Fruit fly (Drosophila melanogaster) whole organism, pupa: ENCODE results near the gene blot.
A peak's percentile ranks its signal among the peaks of the same experiment; 100 is the strongest.

ENCODE experiments used
- CG10348 ChIP-seq: fragments of 200-800 bp; sonication (Bioruptor generic); IDR thresholded peaks from 2 replicates; pipeline ENCODE4 v1.3.6; 2022; ENCODE audit warnings: missing biosample characterization, missing genetic modification characterization
- CG12605 ChIP-seq: fragments of 200-800 bp; sonication (Bioruptor generic); IDR thresholded peaks from 2 replicates; pipeline ENCODE4 v1.3.6; 2022; ENCODE audit warnings: missing biosample characterization, missing genetic modification characterization
- CG13204 ChIP-seq: fragments of 200-800 bp; sonication (Bioruptor generic); optimal IDR thresholded peaks from 2 replicates; lab custom pipeline; 2018; ENCODE audit warnings: missing biosample characterization, mild to moderate bottlenecking, missing genetic modification characterization, moderate library complexity
- CG14655 ChIP-seq: fragments of 200-800 bp; sonication (Bioruptor generic); optimal IDR thresholded peaks from 3 replicates; lab custom pipeline; 2017; ENCODE audit warnings: mild to moderate bottlenecking, missing biosample characterization, missing genetic modification reagents, missing genetic modification characterization
- CG15710 ChIP-seq: fragments of 200-800 bp; sonication (Bioruptor generic); optimal IDR thresholded peaks from 2 replicates; lab custom pipeline; 2018; ENCODE audit warnings: missing biosample characterization, mild to moderate bottlenecking, missing genetic modification characterization, moderate library complexity
- CG17806 ChIP-seq: fragments of 200-800 bp; sonication (Bioruptor generic); optimal IDR thresholded peaks from 2 replicates; lab custom pipeline; 2018; ENCODE audit warnings: missing biosample characterization, mild to moderate bottlenecking, missing genetic modification characterization, moderate library complexity
- CG32121 ChIP-seq: fragments of 200-800 bp; sonication (Bioruptor generic); IDR thresholded peaks from 2 replicates; pipeline ENCODE4 v1.3.6; 2022; ENCODE audit warnings: missing biosample characterization, missing genetic modification characterization
- CG34367 ChIP-seq: fragments of 200-800 bp; sonication (Bioruptor generic); optimal IDR thresholded peaks from 2 replicates; lab custom pipeline; 2018; ENCODE audit warnings: missing biosample characterization, mild to moderate bottlenecking, missing genetic modification characterization
- CG4496 ChIP-seq: fragments of 200-800 bp; sonication (Bioruptor generic); IDR thresholded peaks from 3 replicates; pipeline ENCODE4 v1.3.6; 2022; ENCODE audit warnings: missing biosample characterization, missing genetic modification characterization
- CG8159 ChIP-seq: fragments of 200-800 bp; sonication (Bioruptor generic); optimal IDR thresholded peaks from 3 replicates; lab custom pipeline; 2018; ENCODE audit warnings: missing biosample characterization, mild to moderate bottlenecking, missing genetic modification characterization, moderate library complexity
- CG8301 ChIP-seq: fragments of 200-800 bp; sonication (Bioruptor generic); optimal IDR thresholded peaks from 2 replicates; lab custom pipeline; 2018; ENCODE audit warnings: missing biosample characterization, mild to moderate bottlenecking, missing genetic modification characterization
- CG9948 ChIP-seq: fragments of 200-800 bp; sonication (Bioruptor generic); optimal IDR thresholded peaks from 2 replicates; lab custom pipeline; 2018; ENCODE audit warnings: missing biosample characterization, mild to moderate bottlenecking, missing genetic modification characterization, moderate library complexity
- D1 ChIP-seq: fragments of 200-800 bp; sonication (Bioruptor generic); optimal IDR thresholded peaks from 2 replicates; lab custom pipeline; 2018; ENCODE audit warnings: missing biosample characterization, mild to moderate bottlenecking, missing genetic modification characterization, moderate library complexity
- EcR ChIP-seq: fragments of 200-800 bp; sonication (Bioruptor generic); optimal IDR thresholded peaks from 3 replicates; lab custom pipeline; 2019; ENCODE audit warnings: missing biosample characterization, missing genetic modification characterization, mild to moderate bottlenecking, moderate library complexity, missing genetic modification reagents
- Ets98B ChIP-seq: fragments of 200-800 bp; sonication (Bioruptor generic); IDR thresholded peaks from 2 replicates; pipeline ENCODE4 v1.3.6; 2022; ENCODE audit warnings: missing biosample characterization, missing genetic modification characterization
- Pif1A ChIP-seq: fragments of 200-800 bp; sonication (Bioruptor generic); optimal IDR thresholded peaks from 3 replicates; lab custom pipeline; 2016; ENCODE audit warnings: missing biosample characterization, missing genetic modification characterization
- Pif1B ChIP-seq: fragments of 200-800 bp; sonication (Bioruptor generic); optimal IDR thresholded peaks from 3 replicates; lab custom pipeline; 2016; ENCODE audit warnings: missing biosample characterization, missing genetic modification characterization
- Snoo ChIP-seq: fragments of 200-800 bp; sonication (Bioruptor generic); optimal IDR thresholded peaks from 3 replicates; lab custom pipeline; 2017; ENCODE audit warnings: missing biosample characterization, mild to moderate bottlenecking, missing genetic modification characterization, inconsistent platforms
- fd96Ca ChIP-seq: fragments of 200-800 bp; sonication (Bioruptor generic); IDR thresholded peaks from 3 replicates; pipeline ENCODE4 v1.3.6; 2022; ENCODE audit warnings: missing biosample characterization, missing genetic modification characterization
- gl ChIP-seq: fragments of 200-800 bp; sonication (Bioruptor generic); optimal IDR thresholded peaks from 2 replicates; lab custom pipeline; 2018; ENCODE audit warnings: missing biosample characterization, mild to moderate bottlenecking, missing genetic modification characterization
- rn ChIP-seq: fragments of 200-800 bp; sonication (Bioruptor generic); IDR thresholded peaks from 2 replicates; pipeline ENCODE4 v1.3.6; 2022; ENCODE audit warnings: missing biosample characterization, missing genetic modification characterization

blot gene

dm6 chr3L:17447881-17448280, 26.6 kb upstream of the blot start:
- TF ChIP-seq CG15710 (tag; lab: Kevin White, UChicago) (no peak), CG32121 (no peak), Ets98B (GFP tag; lab: Robert Waterston, UW) (no peak), EcR (GFP tag; lab: Kevin White, UChicago) (no peak), CG4496 (no peak), CG17806 (no peak), CG9948 (no peak), CG13204 (GFP tag; lab: Kevin White, UChicago) (no peak), Pif1A (no peak), Pif1B (GFP tag; lab: Kevin White, UChicago) (no peak), CG10348 (GFP tag; lab: Robert Waterston, UW) (no peak)

- no peak for TF ChIP-seq CG4496
These were observed 24.5 kb upstream of the blot start for dm6 chr3L:17445629-17446431.

- TF ChIP-seq EcR (GFP tag; lab: Kevin White, UChicago) (no peak), fd96Ca (GFP tag; lab: Robert Waterston, UW) (no peak), CG14655 (no peak), CG10348 (GFP tag; lab: Robert Waterston, UW) (no peak)
These were observed 23.3 kb upstream of the blot start for dm6 chr3L:17444569-17444968.

dm6 chr3L:17441602-17442001, 20.3 kb upstream of the blot start:
- TF ChIP-seq CG4496, result no peak
- TF ChIP-seq Pif1B (GFP tag; lab: Kevin White, UChicago), result no peak
- TF ChIP-seq D1, result no peak
- TF ChIP-seq Pif1A, result no peak
- no peak for TF ChIP-seq CG15710 (tag; lab: Kevin White, UChicago)
- no peak for TF ChIP-seq CG32121
- no peak for TF ChIP-seq CG9948
- no peak for TF ChIP-seq CG8301 (tag; lab: Kevin White, UChicago)
- TF ChIP-seq gl (tag; lab: Kevin White, UChicago), result no peak
- TF ChIP-seq CG17806, result no peak
- TF ChIP-seq rn (GFP tag; lab: Robert Waterston, UW), result no peak
- TF ChIP-seq Snoo (tag; lab: Kevin White, UChicago), result no peak
- TF ChIP-seq CG13204 (GFP tag; lab: Kevin White, UChicago), result no peak
- TF ChIP-seq fd96Ca (GFP tag; lab: Robert Waterston, UW), result no peak
- TF ChIP-seq EcR (GFP tag; lab: Kevin White, UChicago), result no peak
- TF ChIP-seq CG34367 (tag; lab: Kevin White, UChicago), result no peak
- TF ChIP-seq Ets98B (GFP tag; lab: Robert Waterston, UW), result no peak
- TF ChIP-seq CG14655, result no peak
- no peak for TF ChIP-seq CG10348 (GFP tag; lab: Robert Waterston, UW)
- no peak for TF ChIP-seq CG8159

- TF ChIP-seq Ets98B (GFP tag; lab: Robert Waterston, UW), result no peak
These were observed 17.7 kb upstream of the blot start, which contains the start of gene CG18265 for dm6 chr3L:17438872-17439495. Gene CG18265, plus strand, starts transcription at chr3L:17439401.

- no peak for TF ChIP-seq CG4496
- TF ChIP-seq CG34367 (tag; lab: Kevin White, UChicago), result no peak
- no peak for TF ChIP-seq fd96Ca (GFP tag; lab: Robert Waterston, UW)
- no peak for TF ChIP-seq Snoo (tag; lab: Kevin White, UChicago)
- TF ChIP-seq CG9948, result no peak
- TF ChIP-seq Pif1B (GFP tag; lab: Kevin White, UChicago), result no peak
- TF ChIP-seq CG12605 (GFP tag; lab: Robert Waterston, UW), result no peak
- TF ChIP-seq Pif1A, result no peak
- TF ChIP-seq CG8301 (tag; lab: Kevin White, UChicago), result no peak
- TF ChIP-seq CG10348 (GFP tag; lab: Robert Waterston, UW), result no peak
- no peak for TF ChIP-seq CG17806
- no peak for TF ChIP-seq rn (GFP tag; lab: Robert Waterston, UW)
- TF ChIP-seq gl (tag; lab: Kevin White, UChicago), result no peak
- no peak for TF ChIP-seq EcR (GFP tag; lab: Kevin White, UChicago)
These were observed 15.0 kb upstream of the blot start, which contains the start of gene CG12229 for dm6 chr3L:17436331-17436730. Gene CG12229, minus strand, starts transcription at chr3L:17436431.

- TF ChIP-seq CG9948, result peak; percentile 95
- TF ChIP-seq CG17806, result peak; percentile 96
- peak; percentile 74 for TF ChIP-seq CG13204 (GFP tag; lab: Kevin White, UChicago)
- peak; percentile 98 for TF ChIP-seq CG32121
- peak; percentile 95 for TF ChIP-seq Pif1B (GFP tag; lab: Kevin White, UChicago)
- peak; percentile 93 for TF ChIP-seq CG34367 (tag; lab: Kevin White, UChicago)
- TF ChIP-seq CG14655, result peak; percentile 95
- peak; percentile 96 for TF ChIP-seq CG8301 (tag; lab: Kevin White, UChicago)
- peak; percentile 97 for TF ChIP-seq Pif1A
- TF ChIP-seq CG15710 (tag; lab: Kevin White, UChicago), result peak; percentile 95
- TF ChIP-seq CG12605 (GFP tag; lab: Robert Waterston, UW), result peak; percentile 93
- peak; percentile 98 for TF ChIP-seq CG4496
- peak; percentile 94 for TF ChIP-seq fd96Ca (GFP tag; lab: Robert Waterston, UW)
- TF ChIP-seq EcR (GFP tag; lab: Kevin White, UChicago), result no peak
- TF ChIP-seq CG8159, result peak; percentile 94
- peak; percentile 95 for TF ChIP-seq Snoo (tag; lab: Kevin White, UChicago)
- peak; percentile 97 for TF ChIP-seq Ets98B (GFP tag; lab: Robert Waterston, UW)
- TF ChIP-seq gl (tag; lab: Kevin White, UChicago), result peak; percentile 86
- TF ChIP-seq CG10348 (GFP tag; lab: Robert Waterston, UW), result peak; percentile 85
- TF ChIP-seq D1, result peak; percentile 91
- TF ChIP-seq rn (GFP tag; lab: Robert Waterston, UW), result peak; percentile 95
These were observed 12.2 kb upstream of the blot start, which contains the start of the genes Coq4 and CG32176 for dm6 chr3L:17433555-17433954. Gene Coq4, minus strand, starts transcription at chr3L:17433621. Gene CG32176, plus strand, starts transcription at chr3L:17433868.
